Worm (Caenorhabditis elegans) whole organism, L4 larva: ENCODE results near the gene amt-3.
A peak's percentile ranks its signal among the peaks of the same experiment; 100 is the strongest.

ENCODE experiments used
- F44E2.7 ChIP-seq: fragments of 200-800 bp; sonication (Bioruptor generic); IDR thresholded peaks from 2 replicates; pipeline ENCODE4 v2.1.2; 2022; ENCODE audit warnings: missing genetic modification characterization, missing compliant biosample characterization
- R02D3.7 ChIP-seq: fragments of 150-350 bp; sonication (generic microtip); optimal IDR thresholded peaks from 3 replicates; lab custom pipeline; 2014; ENCODE audit warnings: missing biosample characterization, missing genetic modification characterization
- Y48G9A.11 ChIP-seq: fragments of 200-800 bp; sonication (Bioruptor generic); IDR thresholded peaks from 2 replicates; pipeline ENCODE4 v1.3.6; 2022; ENCODE audit warnings: missing genetic modification reagents, missing genetic modification characterization, missing compliant biosample characterization
- Y5F2A.4 ChIP-seq: fragments of 200-800 bp; sonication (Bioruptor generic); optimal IDR thresholded peaks from 2 replicates; lab custom pipeline; 2018; ENCODE audit warnings: mild to moderate bottlenecking, missing genetic modification characterization, missing compliant biosample characterization
- ZK337.2 ChIP-seq: fragments of 200-800 bp; sonication (Bioruptor generic); IDR thresholded peaks from 2 replicates; pipeline ENCODE4 v1.3.6; 2022; ENCODE audit warnings: missing genetic modification reagents, missing genetic modification characterization, missing compliant biosample characterization
- aha-1 ChIP-seq: fragments of 150-350 bp; peaks from one replicate; lab custom pipeline; 2014; ENCODE audit warnings: missing biosample characterization, missing genetic modification characterization
- aly-2 ChIP-seq: sonication (generic microtip); optimal IDR thresholded peaks from 2 replicates; lab custom pipeline; 2018; ENCODE audit warnings: missing biosample characterization, missing genetic modification characterization
- ceh-20 ChIP-seq: fragments of 200-800 bp; sonication (Bioruptor generic); IDR thresholded peaks from 2 replicates; pipeline ENCODE4 v1.3.6; 2022; ENCODE audit warnings: missing genetic modification reagents, missing genetic modification characterization, missing compliant biosample characterization
- ceh-28 ChIP-seq: fragments of 150-350 bp; optimal IDR thresholded peaks from 2 replicates; lab custom pipeline; 2014; ENCODE audit warnings: missing biosample characterization, missing genetic modification reagents, missing genetic modification characterization
- ces-1 ChIP-seq: fragments of 150-350 bp; sonication (generic microtip); optimal IDR thresholded peaks from 4 replicates; lab custom pipeline; 2014; ENCODE audit warnings: missing biosample characterization, missing genetic modification reagents, missing genetic modification characterization
- daf-12 ChIP-seq: fragments of 150-350 bp; optimal IDR thresholded peaks from 2 replicates; lab custom pipeline; 2014; ENCODE audit warnings: missing biosample characterization, missing genetic modification reagents, missing genetic modification characterization
- daf-16 ChIP-seq, 3 experiments: sonication (generic microtip); optimal IDR thresholded peaks; 2 replicates each; lab custom pipeline; 2016 to 2017; ENCODE audit warnings: missing genetic modification characterization in 3 of 3, missing genetic modification reagents in 3 of 3, mild to moderate bottlenecking in 2 of 3, missing compliant biosample characterization in 2 of 3, missing biosample characterization in 1 of 3, moderate library complexity in 1 of 3
- daf-8 ChIP-seq: fragments of 200-800 bp; sonication (Bioruptor generic); IDR thresholded peaks from 2 replicates; pipeline ENCODE4 v1.3.6; 2022; ENCODE audit warnings: missing genetic modification characterization, missing compliant biosample characterization
- duxl-1 ChIP-seq: sonication (generic microtip); optimal IDR thresholded peaks from 2 replicates; lab custom pipeline; 2016; ENCODE audit warnings: mild to moderate bottlenecking, missing genetic modification characterization, moderate library complexity, missing compliant biosample characterization; ENCODE audit not compliant: poor library complexity
- dve-1 ChIP-seq: sonication (generic microtip); optimal IDR thresholded peaks from 2 replicates; lab custom pipeline; 2017; ENCODE audit warnings: antibody characterized with exemption, mild to moderate bottlenecking, missing genetic modification characterization, missing compliant biosample characterization; ENCODE audit not compliant: insufficient read depth
- hlh-11 ChIP-seq: fragments of 200-800 bp; sonication (Bioruptor generic); optimal IDR thresholded peaks from 2 replicates; lab custom pipeline; 2018; ENCODE audit warnings: mild to moderate bottlenecking, missing genetic modification characterization, missing compliant biosample characterization
- lim-7 ChIP-seq: fragments of 200-800 bp; sonication (Bioruptor generic); IDR thresholded peaks from 2 replicates; pipeline ENCODE4 v1.3.6; 2022; ENCODE audit warnings: missing genetic modification characterization, missing compliant biosample characterization
- lin-15B ChIP-seq: fragments of 150-350 bp; sonication (generic microtip); optimal IDR thresholded peaks from 3 replicates; lab custom pipeline; 2014; ENCODE audit warnings: missing biosample characterization, missing genetic modification characterization
- madf-5 ChIP-seq, 2 experiments: fragments of 200-800 bp; sonication (Bioruptor generic); IDR thresholded peaks; 2 replicates each; pipeline ENCODE4 v1.3.6; 2022; ENCODE audit warnings: missing compliant biosample characterization in 2 of 2, missing genetic modification characterization in 2 of 2
- mdt-29 ChIP-seq: fragments of 200-800 bp; sonication (Bioruptor generic); IDR thresholded peaks from 2 replicates; pipeline ENCODE4 v1.3.6; 2022; ENCODE audit warnings: missing genetic modification reagents, missing genetic modification characterization, missing compliant biosample characterization
- nhr-102 ChIP-seq: sonication (generic microtip); optimal IDR thresholded peaks from 2 replicates; lab custom pipeline; 2016; ENCODE audit warnings: mild to moderate bottlenecking, missing genetic modification characterization, moderate library complexity, missing compliant biosample characterization
- nhr-25 ChIP-seq: sonication (generic microtip); optimal IDR thresholded peaks from 2 replicates; lab custom pipeline; 2017; ENCODE audit warnings: missing genetic modification characterization, mild to moderate bottlenecking, missing compliant biosample characterization, antibody characterized with exemption, moderate library complexity, borderline replicate concordance; ENCODE audit not compliant: insufficient read depth
- nhr-28 ChIP-seq: fragments of 150-350 bp; optimal IDR thresholded peaks from 2 replicates; lab custom pipeline; 2014; ENCODE audit warnings: missing biosample characterization, missing genetic modification characterization
- nhr-42 ChIP-seq: fragments of 200-800 bp; sonication (Bioruptor generic); IDR thresholded peaks from 2 replicates; pipeline ENCODE4 v1.3.6; 2022; ENCODE audit warnings: missing genetic modification characterization, missing compliant biosample characterization
- nhr-6 ChIP-seq: fragments of 150-350 bp; optimal IDR thresholded peaks from 2 replicates; lab custom pipeline; 2014; ENCODE audit warnings: missing biosample characterization, missing genetic modification characterization
- php-3 ChIP-seq: fragments of 200-800 bp; sonication (Bioruptor generic); IDR thresholded peaks from 2 replicates; pipeline ENCODE4 v1.3.6; 2022; ENCODE audit warnings: missing genetic modification reagents, missing genetic modification characterization, missing compliant biosample characterization
- rbr-2 ChIP-seq: sonication (generic microtip); optimal IDR thresholded peaks from 2 replicates; lab custom pipeline; 2016; ENCODE audit warnings: missing genotype, missing genetic modification characterization, missing compliant biosample characterization
- sdz-12 ChIP-seq: fragments of 200-800 bp; sonication (Bioruptor generic); optimal IDR thresholded peaks from 2 replicates; lab custom pipeline; 2018; ENCODE audit warnings: mild to moderate bottlenecking, missing genetic modification characterization, missing compliant biosample characterization
- spr-1 ChIP-seq: sonication (generic microtip); optimal IDR thresholded peaks from 2 replicates; lab custom pipeline; 2016; ENCODE audit warnings: mild to moderate bottlenecking, missing genetic modification characterization, missing compliant biosample characterization
- spr-3 ChIP-seq: fragments of 200-800 bp; sonication (Bioruptor generic); optimal IDR thresholded peaks from 2 replicates; lab custom pipeline; 2018; ENCODE audit warnings: mild to moderate bottlenecking, missing genetic modification characterization, missing compliant biosample characterization
- tag-97 ChIP-seq: fragments of 200-800 bp; sonication (Bioruptor generic); IDR thresholded peaks from 2 replicates; pipeline ENCODE4 v1.3.6; 2022; ENCODE audit warnings: missing genetic modification characterization, missing compliant biosample characterization
- unc-62 ChIP-seq, 3 experiments: fragments of 150-350 bp in 1 of 3; sonication (generic microtip); optimal IDR thresholded peaks in 2 of 3; peaks in 1 of 3; 1 replicate in 1 of 3; 2 replicates in 2 of 3; lab custom pipeline; 2014 to 2017; ENCODE audit warnings: missing biosample characterization in 3 of 3, missing genetic modification characterization in 3 of 3, missing genetic modification reagents in 3 of 3, missing genotype in 1 of 3
- ztf-7 ChIP-seq: fragments of 150-350 bp; optimal IDR thresholded peaks from 2 replicates; lab custom pipeline; 2014; ENCODE audit warnings: missing biosample characterization, missing genetic modification characterization

Gene amt-3

DNA sequence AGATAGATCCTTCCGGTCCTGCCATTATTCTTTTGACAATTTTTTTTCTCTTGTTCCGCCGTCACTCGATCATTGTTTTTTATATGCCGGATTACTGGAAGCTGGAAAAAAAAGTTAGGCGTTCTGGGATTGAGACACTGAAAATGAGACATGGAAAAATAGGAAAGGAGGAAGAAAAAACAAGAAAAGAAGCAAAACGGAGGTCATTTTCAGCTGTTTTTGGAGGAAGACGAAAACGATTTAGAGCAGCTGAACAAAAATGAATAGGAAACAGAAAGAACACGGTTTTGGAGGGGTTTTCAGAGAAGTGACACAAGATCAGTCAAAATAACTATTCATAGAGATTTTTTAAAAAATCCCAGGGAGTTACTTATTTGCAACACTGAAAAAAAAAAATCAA, at the start of gene amt-3:
TSS of gene amt-3 (minus strand) at position 101 of the 400 bp plus-strand sequence.
- TF ChIP-seq lin-15B (tag; lab: Kevin White, UChicago) = no peak

ce11 chrII:8417059-8417668, 48.2 kb upstream of the amt-3 start, which contains the start of gene fdgt-2:
Gene fdgt-2, plus strand, starts transcription at chrII:8417618.
- TF ChIP-seq Y48G9A.11 (no peak), ZK337.2 (GFP tag; lab: Robert Waterston, UW) (no peak), nhr-42 (GFP tag; lab: Robert Waterston, UW) (no peak), daf-16 (GFP tag; optimal IDR thresholded peaks at IDR 0.05; lab: Kevin White, UChicago) (no peak), daf-16 (tag; optimal IDR thresholded peaks at IDR 0.05; lab: Kevin White, UChicago) (peak; percentile 59), aha-1 (tag; lab: Kevin White, UChicago) (peak; percentile 42), spr-3 (GFP tag; lab: Kevin White, UChicago) (no peak), Y5F2A.4 (GFP tag; lab: Kevin White, UChicago) (no peak), spr-1 (tag; lab: Kevin White, UChicago) (no peak), F44E2.7 (GFP tag; lab: Robert Waterston, UW) (no peak), mdt-29 (no peak), nhr-28 (tag; lab: Kevin White, UChicago) (peak; percentile 25), unc-62 (GFP tag; optimal IDR thresholded peaks at IDR 0.05 in 1 of 2; lab: Kevin White, UChicago) (peak in 1 of 2 experiments; percentile 95), unc-62 (tag; optimal IDR thresholded peaks at IDR 0.05; lab: Kevin White, UChicago) (no peak)
- TF ChIP-seq, all 104 proteins: peak for 4

DNA sequence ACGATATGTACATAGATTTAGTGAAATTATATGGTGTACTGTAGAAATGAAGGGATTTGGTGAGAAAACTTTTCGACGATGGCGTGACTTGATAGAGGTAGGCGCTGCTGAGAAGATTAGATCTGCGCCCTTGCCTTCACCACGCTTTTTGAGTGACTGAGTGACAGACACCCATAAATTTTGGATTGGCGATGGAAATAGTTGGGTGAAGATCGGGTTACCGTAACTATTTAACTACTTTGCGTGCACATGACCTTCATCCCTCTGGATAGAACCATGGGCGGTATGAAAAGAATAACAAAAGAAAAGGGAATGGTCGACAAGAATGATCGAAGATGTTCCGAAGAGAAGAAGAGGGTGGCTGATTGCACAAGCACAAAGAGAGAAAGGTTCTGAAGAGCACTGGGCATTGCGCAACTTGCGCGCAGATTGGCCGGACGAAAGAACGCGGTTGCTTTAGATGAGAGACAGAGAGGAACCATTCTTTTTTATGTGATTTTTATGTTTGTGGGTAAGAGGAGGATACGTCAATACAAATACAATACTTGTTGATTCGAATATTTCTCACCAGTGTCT, 46.6 kb upstream of the amt-3 start:
- peak in 1 of 2 experiments; percentile 5 for TF ChIP-seq unc-62 (GFP tag; optimal IDR thresholded peaks at IDR 0.05 in 1 of 2; lab: Kevin White, UChicago)
- no peak for TF ChIP-seq unc-62 (tag; optimal IDR thresholded peaks at IDR 0.05; lab: Kevin White, UChicago)
- no peak for TF ChIP-seq php-3 (GFP tag; lab: Robert Waterston, UW)
- TF ChIP-seq, all 104 proteins: peak for 1

DNA sequence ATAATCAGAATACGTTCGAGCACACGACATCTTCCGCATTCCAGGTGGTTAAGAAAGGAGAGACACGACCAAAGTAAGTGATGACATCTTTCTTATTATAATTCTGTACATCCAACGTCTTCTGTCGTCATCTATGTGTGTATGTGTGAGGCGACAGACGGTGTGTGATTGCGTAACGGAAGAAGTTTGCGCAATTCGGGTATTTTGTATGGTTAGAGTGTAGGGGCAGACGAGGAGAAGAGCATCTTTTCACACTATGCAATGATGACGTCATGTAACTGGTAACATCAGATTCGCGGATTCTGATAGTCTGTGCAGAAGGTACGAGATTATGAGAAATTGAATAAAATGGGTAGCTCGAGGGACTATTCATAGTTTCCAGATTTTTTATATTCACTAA, 46.1 kb upstream of the amt-3 start:
- TF ChIP-seq nhr-6 (tag; lab: Kevin White, UChicago) (no peak), aly-2 (tag; lab: Kevin White, UChicago) (no peak), lim-7 (GFP tag; lab: Robert Waterston, UW) (no peak), daf-16 (GFP tag; optimal IDR thresholded peaks at IDR 0.05; lab: Kevin White, UChicago) (no peak), daf-16 (tag; optimal IDR thresholded peaks at IDR 0.05; lab: Kevin White, UChicago) (no peak), R02D3.7 (tag; lab: Kevin White, UChicago) (no peak), spr-1 (tag; lab: Kevin White, UChicago) (no peak), nhr-25 (tag; lab: Kevin White, UChicago) (no peak), ceh-28 (no peak), sdz-12 (GFP tag; lab: Kevin White, UChicago) (no peak), rbr-2 (tag; lab: Kevin White, UChicago) (no peak), ztf-7 (no peak), Y48G9A.11 (no peak), ces-1 (GFP tag; lab: Kevin White, UChicago) (no peak), ceh-20 (GFP tag; lab: Robert Waterston, UW) (no peak), nhr-28 (tag; lab: Kevin White, UChicago) (no peak), daf-12 (tag; lab: Kevin White, UChicago) (no peak), duxl-1 (tag; lab: Kevin White, UChicago) (no peak), php-3 (GFP tag; lab: Robert Waterston, UW) (no peak), madf-5 (GFP tag; IDR thresholded peaks at IDR 0.05; lab: Robert Waterston, UW) (no peak), tag-97 (GFP tag; lab: Robert Waterston, UW) (no peak)
- TF ChIP-seq, all 104 proteins: peak for 0

DNA sequence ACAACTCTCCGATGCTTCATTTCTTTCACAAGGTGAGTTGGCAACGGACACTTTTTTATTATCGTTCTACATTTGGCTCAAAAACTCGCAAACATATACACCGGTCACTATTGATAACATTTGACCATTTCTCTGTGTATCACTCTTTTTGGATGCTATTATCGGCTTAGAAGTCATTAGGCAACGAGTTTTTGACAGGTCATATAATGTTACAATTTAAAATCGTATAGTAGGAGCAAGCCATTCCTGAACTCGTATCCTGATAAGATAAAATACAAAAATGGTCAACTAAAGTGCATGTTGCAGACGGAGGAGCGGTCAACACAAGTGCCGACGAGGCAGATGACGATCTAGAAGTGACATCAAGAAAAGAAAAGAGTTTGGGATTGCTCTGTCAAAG, 44.0 kb upstream of the amt-3 start:
- TF ChIP-seq hlh-11 (peak; percentile 88), dve-1 (peak; percentile 70), Y48G9A.11 (no peak), ZK337.2 (GFP tag; lab: Robert Waterston, UW) (no peak), daf-16 (GFP tag; optimal IDR thresholded peaks at IDR 0.05; lab: Kevin White, UChicago) (no peak), daf-16 (tag; optimal IDR thresholded peaks at IDR 0.05; lab: Kevin White, UChicago) (peak; percentile 94), daf-8 (no peak), nhr-28 (tag; lab: Kevin White, UChicago) (peak; percentile 45), nhr-102 (tag; lab: Kevin White, UChicago) (peak; percentile 32), php-3 (GFP tag; lab: Robert Waterston, UW) (peak; percentile 82)
